Worm (Caenorhabditis elegans) whole organism, young adult: ENCODE data around the gene srxa-8.

Source experiments
- B0035.1 ChIP-seq: sonication (generic microtip); optimal IDR thresholded peaks from 2 replicates; lab custom pipeline; 2016; ENCODE audit warnings: missing genetic modification characterization, mild to moderate bottlenecking, missing compliant biosample characterization, missing genotype, missing genetic modification reagents
- B0336.3 ChIP-seq: fragments of 200-800 bp; sonication (Bioruptor generic); IDR thresholded peaks from 2 replicates; pipeline ENCODE4 v1.3.6; 2022; ENCODE audit warnings: missing genetic modification characterization, missing compliant biosample characterization
- D2030.7 ChIP-seq: fragments of 200-800 bp; sonication (Bioruptor generic); IDR thresholded peaks from 2 replicates; pipeline ENCODE4 v1.3.6; 2022; ENCODE audit warnings: missing genetic modification reagents, missing genetic modification characterization, missing compliant biosample characterization
- F22D6.2 ChIP-seq: sonication (generic microtip); optimal IDR thresholded peaks from 2 replicates; lab custom pipeline; 2016; ENCODE audit warnings: mild to moderate bottlenecking, missing genetic modification characterization, missing compliant biosample characterization
- F49E8.2 ChIP-seq: sonication (generic microtip); optimal IDR thresholded peaks from 3 replicates; lab custom pipeline; 2017; ENCODE audit warnings: missing genetic modification characterization, mild to moderate bottlenecking, missing compliant biosample characterization, antibody characterized with exemption, moderate library complexity; ENCODE audit not compliant: insufficient read depth
- F57A8.1 ChIP-seq: fragments of 200-800 bp; sonication (Bioruptor generic); optimal IDR thresholded peaks from 2 replicates; lab custom pipeline; 2018; ENCODE audit warnings: mild to moderate bottlenecking, missing genetic modification characterization, moderate library complexity, missing compliant biosample characterization
- F57C9.4 ChIP-seq: sonication (generic microtip); optimal IDR thresholded peaks from 2 replicates; lab custom pipeline; 2017; ENCODE audit warnings: mild to moderate bottlenecking, missing genetic modification characterization, missing compliant biosample characterization
- T07F8.4 ChIP-seq: sonication (generic microtip); optimal IDR thresholded peaks from 2 replicates; lab custom pipeline; 2016; ENCODE audit warnings: mild to moderate bottlenecking, missing genetic modification characterization, moderate library complexity, missing compliant biosample characterization
- T26A5.8 ChIP-seq: sonication (generic microtip); optimal IDR thresholded peaks from 2 replicates; lab custom pipeline; 2016; ENCODE audit warnings: missing genetic modification characterization, missing compliant biosample characterization
- Y53F4B.3 ChIP-seq: fragments of 200-800 bp; sonication (Bioruptor generic); IDR thresholded peaks from 2 replicates; pipeline ENCODE4 v1.3.6; 2022; ENCODE audit warnings: missing genetic modification reagents, missing genetic modification characterization, missing compliant biosample characterization
- Y56A3A.18 ChIP-seq: fragments of 200-800 bp; sonication (Bioruptor generic); IDR thresholded peaks from 2 replicates; pipeline ENCODE4 v1.3.6; 2022; ENCODE audit warnings: missing genetic modification reagents, missing genetic modification characterization, missing compliant biosample characterization
- Y79H2A.3 ChIP-seq: fragments of 200-800 bp; sonication (Bioruptor generic); conservative IDR thresholded peaks from 2 replicates; pipeline ENCODE4 v1.3.6; 2022; ENCODE audit warnings: missing genetic modification reagents, missing genetic modification characterization, missing compliant biosample characterization
- ama-1 ChIP-seq, 3 experiments: fragments of 150-350 bp in 1 of 3; sonication (generic microtip) in 2 of 3; optimal IDR thresholded peaks; 2 replicates each; lab custom pipeline; 2014 to 2018; ENCODE audit warnings: missing biosample characterization in 2 of 3, missing genetic modification characterization in 2 of 3, missing genetic modification reagents in 2 of 3
- aptf-3 ChIP-seq: fragments of 200-800 bp; sonication (Bioruptor generic); IDR thresholded peaks from 2 replicates; pipeline ENCODE4 v1.3.6; 2022; ENCODE audit warnings: missing genetic modification characterization, missing compliant biosample characterization
- attf-6 ChIP-seq: fragments of 200-800 bp; sonication (Bioruptor generic); IDR thresholded peaks from 2 replicates; pipeline ENCODE4 v1.3.6; 2022; ENCODE audit warnings: missing genetic modification reagents, missing genetic modification characterization, missing compliant biosample characterization
- ccch-3 ChIP-seq: fragments of 200-800 bp; sonication (Bioruptor generic); optimal IDR thresholded peaks from 2 replicates; lab custom pipeline; 2018; ENCODE audit warnings: mild to moderate bottlenecking, missing genetic modification characterization, missing compliant biosample characterization
- cebp-1 ChIP-seq, 2 experiments: fragments of 200-800 bp in 1 of 2; sonication (Bioruptor generic) in 1 of 2; sonication (generic microtip) in 1 of 2; IDR thresholded peaks in 1 of 2; optimal IDR thresholded peaks in 1 of 2; 2 replicates each; pipeline versions ENCODE4 v1.3.6 to Lab custom; 2017 to 2022; ENCODE audit warnings: missing compliant biosample characterization in 2 of 2, missing genetic modification characterization in 2 of 2, mild to moderate bottlenecking in 1 of 2, missing genetic modification reagents in 1 of 2, moderate library complexity in 1 of 2
- ceh-27 ChIP-seq: fragments of 200-800 bp; sonication (Bioruptor generic); optimal IDR thresholded peaks from 2 replicates; lab custom pipeline; 2018; ENCODE audit warnings: mild to moderate bottlenecking, missing genetic modification characterization, moderate library complexity, missing compliant biosample characterization
- ceh-40 ChIP-seq: fragments of 200-800 bp; sonication (Bioruptor generic); IDR thresholded peaks from 2 replicates; pipeline ENCODE4 v1.3.6; 2022; ENCODE audit warnings: missing genetic modification characterization, missing compliant biosample characterization
- ceh-79 ChIP-seq: sonication (generic microtip); optimal IDR thresholded peaks from 2 replicates; lab custom pipeline; 2017; ENCODE audit warnings: mild to moderate bottlenecking, missing genetic modification characterization, missing compliant biosample characterization
- chd-7 ChIP-seq: sonication (generic microtip); optimal IDR thresholded peaks from 2 replicates; lab custom pipeline; 2016; ENCODE audit warnings: mild to moderate bottlenecking, missing genetic modification characterization, moderate library complexity, missing compliant biosample characterization
- die-1 ChIP-seq: sonication (generic microtip); optimal IDR thresholded peaks from 2 replicates; lab custom pipeline; 2016; ENCODE audit warnings: missing genotype, mild to moderate bottlenecking, missing genetic modification characterization, missing compliant biosample characterization
- egl-44 ChIP-seq: fragments of 200-800 bp; sonication (Bioruptor generic); IDR thresholded peaks from 2 replicates; pipeline ENCODE4 v1.3.6; 2022; ENCODE audit warnings: missing genetic modification reagents, missing genetic modification characterization, missing compliant biosample characterization
- ekl-4 ChIP-seq: fragments of 200-800 bp; sonication (Bioruptor generic); IDR thresholded peaks from 2 replicates; pipeline ENCODE4 v1.3.6; 2022; ENCODE audit warnings: missing genetic modification reagents, missing genetic modification characterization, missing compliant biosample characterization
- fkh-3 ChIP-seq: sonication (generic microtip); optimal IDR thresholded peaks from 2 replicates; lab custom pipeline; 2016; ENCODE audit warnings: mild to moderate bottlenecking, missing genetic modification characterization, missing compliant biosample characterization
- him-1 ChIP-seq: sonication (generic microtip); optimal IDR thresholded peaks from 2 replicates; lab custom pipeline; 2016; ENCODE audit warnings: missing genotype, missing genetic modification reagents, missing genetic modification characterization, missing compliant biosample characterization
- hlh-12 ChIP-seq: sonication (generic microtip); optimal IDR thresholded peaks from 2 replicates; lab custom pipeline; 2016; ENCODE audit warnings: missing genetic modification characterization, missing compliant biosample characterization
- hmg-1.2 ChIP-seq: fragments of 200-800 bp; sonication (Bioruptor generic); IDR thresholded peaks from 2 replicates; pipeline ENCODE4 v1.3.6; 2022; ENCODE audit warnings: missing genetic modification reagents, missing genetic modification characterization, missing compliant biosample characterization
- hrde-1 ChIP-seq: sonication (generic microtip); optimal IDR thresholded peaks from 2 replicates; lab custom pipeline; 2016; ENCODE audit warnings: missing genetic modification characterization, mild to moderate bottlenecking, missing compliant biosample characterization, moderate library complexity, missing genotype, missing genetic modification reagents, borderline replicate concordance
- let-607 ChIP-seq, 2 experiments: fragments of 200-800 bp in 1 of 2; sonication (Bioruptor generic) in 1 of 2; sonication (generic microtip) in 1 of 2; optimal IDR thresholded peaks; 2 replicates each; lab custom pipeline; 2016 to 2018; ENCODE audit warnings: mild to moderate bottlenecking in 2 of 2, missing compliant biosample characterization in 2 of 2, missing genetic modification characterization in 2 of 2, moderate library complexity in 2 of 2, missing genotype in 1 of 2
- lin-35 ChIP-seq, 3 experiments: fragments of 150-350 bp in 2 of 3; sonication (generic microtip) in 1 of 3; optimal IDR thresholded peaks; 2 replicates each; lab custom pipeline; 2014 to 2018; ENCODE audit warnings: missing biosample characterization in 3 of 3, missing genetic modification characterization in 3 of 3, missing genetic modification reagents in 3 of 3
- madf-10 ChIP-seq: sonication (generic microtip); optimal IDR thresholded peaks from 2 replicates; lab custom pipeline; 2016; ENCODE audit warnings: mild to moderate bottlenecking, missing genetic modification characterization, missing compliant biosample characterization
- mel-28 ChIP-seq: sonication (generic microtip); optimal IDR thresholded peaks from 2 replicates; lab custom pipeline; 2016; ENCODE audit warnings: borderline replicate concordance, mild to moderate bottlenecking, missing genetic modification characterization, missing compliant biosample characterization
- mes-4 ChIP-seq: sonication (generic microtip); optimal IDR thresholded peaks from 2 replicates; lab custom pipeline; 2016; ENCODE audit warnings: missing genotype, missing genetic modification characterization, missing compliant biosample characterization
- mxl-1 ChIP-seq: sonication (generic microtip); optimal IDR thresholded peaks from 2 replicates; lab custom pipeline; 2016; ENCODE audit warnings: missing genetic modification characterization, missing compliant biosample characterization
- nfya-1 ChIP-seq: sonication (generic microtip); optimal IDR thresholded peaks from 2 replicates; lab custom pipeline; 2017; ENCODE audit warnings: antibody characterized with exemption, missing compliant biosample characterization, missing genetic modification characterization, borderline replicate concordance; ENCODE audit not compliant: insufficient read depth
- nfyb-1 ChIP-seq: fragments of 200-800 bp; sonication (Bioruptor generic); IDR thresholded peaks from 2 replicates; pipeline ENCODE4 v1.3.6; 2022; ENCODE audit warnings: missing genetic modification reagents, missing genetic modification characterization, missing compliant biosample characterization
- pha-4 ChIP-seq: fragments of 150-350 bp; sonication (generic microtip); optimal IDR thresholded peaks from 2 replicates; lab custom pipeline; 2014; ENCODE audit warnings: missing biosample characterization, missing genetic modification reagents, missing genetic modification characterization
- rpc-1 ChIP-seq, 2 experiments: fragments of 150-350 bp in 1 of 2; sonication (generic microtip) in 1 of 2; optimal IDR thresholded peaks; 2 replicates each; lab custom pipeline; 2014 to 2018; ENCODE audit warnings: missing biosample characterization in 1 of 2, missing genetic modification characterization in 1 of 2, missing genetic modification reagents in 1 of 2, missing genotype in 1 of 2
- snpc-3.4 ChIP-seq: sonication (generic microtip); optimal IDR thresholded peaks from 2 replicates; lab custom pipeline; 2017; ENCODE audit warnings: missing genetic modification characterization, mild to moderate bottlenecking, missing compliant biosample characterization, antibody characterized with exemption, moderate library complexity, missing genotype, missing genetic modification reagents
- tbp1 ChIP-seq: fragments of 200-800 bp; sonication (Bioruptor generic); optimal IDR thresholded peaks from 2 replicates; lab custom pipeline; 2018; ENCODE audit warnings: mild to moderate bottlenecking, missing genetic modification characterization, missing compliant biosample characterization
- unc-130 ChIP-seq: sonication (generic microtip); optimal IDR thresholded peaks from 2 replicates; lab custom pipeline; 2016; ENCODE audit warnings: missing genetic modification reagents, missing genetic modification characterization, missing compliant biosample characterization
- zim-3 ChIP-seq: sonication (generic microtip); optimal IDR thresholded peaks from 2 replicates; lab custom pipeline; 2017; ENCODE audit warnings: mild to moderate bottlenecking, missing genetic modification characterization, moderate library complexity, missing compliant biosample characterization
- ztf-18 ChIP-seq: sonication (generic microtip); optimal IDR thresholded peaks from 2 replicates; lab custom pipeline; 2016; ENCODE audit warnings: missing genotype, mild to moderate bottlenecking, missing genetic modification characterization, missing compliant biosample characterization
- ztf-25 ChIP-seq: fragments of 200-800 bp; sonication (Bioruptor generic); IDR thresholded peaks from 2 replicates; pipeline ENCODE4 v1.3.6; 2022; ENCODE audit warnings: missing genetic modification reagents, missing genetic modification characterization, missing compliant biosample characterization
- ztf-3 ChIP-seq: fragments of 200-800 bp; sonication (Bioruptor generic); optimal IDR thresholded peaks from 2 replicates; lab custom pipeline; 2018; ENCODE audit warnings: mild to moderate bottlenecking, missing genetic modification characterization, missing compliant biosample characterization

srxa-8 gene

ce11 chrX:13283462-13283861 is 25.2 kb downstream of the srxa-8 start (continued):
- TF ChIP-seq T07F8.4 (tag; lab: Kevin White, UChicago) (peak; percentile 63), aptf-3 (GFP tag; lab: Robert Waterston, UW) (peak; percentile 70; the same call in 1 of the 2 replicates), zim-3 (peak; percentile 38), egl-44 (GFP tag; lab: Robert Waterston, UW) (0 out of 2 replicates have a peak, but pooled peaks have one; percentile 38), hrde-1 (tag; lab: Kevin White, UChicago) (peak; percentile 51), mel-28 (tag; lab: Kevin White, UChicago) (no peak), ceh-27 (GFP tag; lab: Kevin White, UChicago) (peak; percentile 1), F57A8.1 (GFP tag; lab: Kevin White, UChicago) (no peak), ztf-25 (GFP tag; lab: Robert Waterston, UW) (peak; percentile 89), Y79H2A.3 (no peak), B0035.1 (tag; lab: Kevin White, UChicago) (peak; percentile 11), ama-1 (optimal IDR thresholded peaks at IDR 0.05; lab: Kevin White, UChicago) (no peak), ama-1 (GFP tag; optimal IDR thresholded peaks at IDR 0.05; lab: Kevin White, UChicago) (peak in 1 of 2 experiments; percentile 91), nfyb-1 (GFP tag; lab: Robert Waterston, UW) (peak; percentile 60; the same call in 1 of the 2 replicates), unc-130 (GFP tag; lab: Kevin White, UChicago) (peak; percentile 13), T26A5.8 (no peak), snpc-3.4 (tag; lab: Kevin White, UChicago) (peak; percentile 9), madf-10 (tag; lab: Kevin White, UChicago) (no peak), pha-4 (tag; lab: Kevin White, UChicago) (no peak), lin-35 (GFP tag; optimal IDR thresholded peaks at IDR 0.05; lab: Kevin White, UChicago) (no peak), let-607 (tag; optimal IDR thresholded peaks at IDR 0.05; lab: Kevin White, UChicago) (peak; percentile 9 to 39), rpc-1 (optimal IDR thresholded peaks at IDR 0.05; lab: Kevin White, UChicago) (peak; percentile 92), rpc-1 (tag; optimal IDR thresholded peaks at IDR 0.05; lab: Kevin White, UChicago) (peak; percentile 97), fkh-3 (tag; lab: Kevin White, UChicago) (no peak), ztf-3 (no peak), hmg-1.2 (GFP tag; lab: Robert Waterston, UW) (peak; percentile 65), B0336.3 (GFP tag; lab: Robert Waterston, UW) (no peak), die-1 (tag; lab: Kevin White, UChicago) (peak; percentile 85), cebp-1 (GFP tag; IDR thresholded peaks at IDR 0.05; lab: Robert Waterston, UW) (no peak), cebp-1 (tag; optimal IDR thresholded peaks at IDR 0.05; lab: Kevin White, UChicago) (no peak), ceh-40 (GFP tag; lab: Robert Waterston, UW) (0 out of 2 replicates have a peak, but pooled peaks have one; percentile 27), attf-6 (GFP tag; lab: Robert Waterston, UW) (no peak), ekl-4 (0 out of 2 replicates have a peak, but pooled peaks have one; percentile 52), him-1 (tag; lab: Kevin White, UChicago) (peak; percentile 49), Y53F4B.3 (GFP tag; lab: Robert Waterston, UW) (peak; percentile 49; the same call in 1 of the 2 replicates), F49E8.2 (no peak), hlh-12 (tag; lab: Kevin White, UChicago) (no peak), D2030.7 (GFP tag; lab: Robert Waterston, UW) (peak; percentile 79), ccch-3 (GFP tag; lab: Kevin White, UChicago) (peak; percentile 18), tbp1 (GFP tag; lab: Kevin White, UChicago) (peak; percentile 92), ztf-18 (tag; lab: Kevin White, UChicago) (peak; percentile 65), F22D6.2 (no peak), mes-4 (tag; lab: Kevin White, UChicago) (peak; percentile 51), Y56A3A.18 (peak; percentile 57; the same call in 1 of the 2 replicates), chd-7 (peak; percentile 12), nfya-1 (tag; lab: Kevin White, UChicago) (no peak), mxl-1 (tag; lab: Kevin White, UChicago) (peak; percentile 81), F57C9.4 (tag; lab: Kevin White, UChicago) (no peak), ceh-79 (tag; lab: Kevin White, UChicago) (peak; percentile 17)
